Fruit fly (Drosophila melanogaster): Measurements from ENCODE around the gene CG14963.

DNA sequence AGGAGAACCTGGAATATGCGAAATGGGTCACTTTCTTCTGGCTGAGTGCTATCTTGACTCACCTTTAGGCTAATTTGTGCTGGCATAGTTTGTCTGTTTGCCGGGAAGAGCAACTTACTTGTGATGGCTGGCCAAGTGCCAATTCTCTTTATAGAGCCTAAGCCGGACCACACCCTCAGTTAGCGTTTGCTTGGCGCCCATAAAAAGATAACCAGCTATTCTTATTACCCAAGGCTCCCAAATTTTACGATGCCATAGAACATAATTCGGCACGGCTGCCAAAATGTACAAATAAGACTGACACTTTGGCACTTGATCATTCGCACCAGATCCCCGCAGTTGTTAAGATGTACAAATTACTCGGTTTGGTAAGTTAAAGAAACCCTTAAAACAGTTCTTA lies 17.3 kb upstream of the CG14963 start, which contains the start of the genes CG42525 and CG14958:
- TF ChIP-seq CTCF (optimal IDR thresholded peaks at IDR 0.05) (no peak), CG8478 (optimal IDR thresholded peaks at IDR 0.05) (no peak)

Data from S2 (cell line).